Worm (Caenorhabditis elegans) whole organism, early embryonic: Measurements from ENCODE around the gene acp-2.

Source experiments
- flt-1 ChIP-seq: fragments of 200-800 bp; sonication (Bioruptor generic); IDR thresholded peaks from 2 replicates; pipeline ENCODE4 v1.3.6; 2022; ENCODE audit warnings: missing genetic modification characterization, missing compliant biosample characterization
- hmbx-1 ChIP-seq: sonication (generic microtip); optimal IDR thresholded peaks from 2 replicates; lab custom pipeline; 2016; ENCODE audit warnings: mild to moderate bottlenecking, missing genetic modification characterization, missing compliant biosample characterization

ce11 chrII:8441519-8441918 is 9.7 kb upstream of the acp-2 start:
- TF ChIP-seq flt-1 (GFP tag; lab: Robert Waterston, UW) (no peak), hmbx-1 (tag; lab: Kevin White, UChicago) (no peak)
